Worm (Caenorhabditis elegans): ENCODE measurements around the gene zig-10.
A peak's percentile ranks its signal among the peaks of the same experiment; 100 is the strongest.

zig-10 gene

DNA sequence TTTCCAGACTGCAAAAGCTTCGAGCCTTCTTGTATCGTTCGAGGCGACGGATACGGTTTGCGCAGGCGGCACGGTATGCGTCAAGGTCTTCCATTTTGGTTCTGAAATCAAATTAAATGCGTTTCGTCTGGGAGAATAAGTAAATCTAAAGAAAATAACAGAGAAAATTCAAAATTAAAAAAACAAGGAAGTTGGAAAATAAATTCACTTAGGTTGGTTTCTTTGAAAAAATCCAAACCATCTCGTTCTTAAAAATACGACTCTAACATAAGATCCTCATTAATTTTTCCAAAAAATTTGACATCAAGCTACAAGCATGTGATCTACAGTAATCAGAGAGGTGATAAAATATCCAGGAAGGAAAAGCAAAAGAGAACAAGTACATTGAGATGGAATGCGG lies 11.7 kb downstream of the zig-10 start, which contains the start of gene T25D10.4:
TSS of gene T25D10.4 (minus strand) at position 101 of the 400 bp plus-strand sequence.
- TF ChIP-seq pqm-1 (tag; optimal IDR thresholded peaks at IDR 0.05) (no peak), unc-62 (GFP tag; optimal IDR thresholded peaks at IDR 0.05 in 1 of 2) (peak in 1 of 2 experiments; percentile 31), unc-62 (tag; optimal IDR thresholded peaks at IDR 0.05) (no peak)

DNA sequence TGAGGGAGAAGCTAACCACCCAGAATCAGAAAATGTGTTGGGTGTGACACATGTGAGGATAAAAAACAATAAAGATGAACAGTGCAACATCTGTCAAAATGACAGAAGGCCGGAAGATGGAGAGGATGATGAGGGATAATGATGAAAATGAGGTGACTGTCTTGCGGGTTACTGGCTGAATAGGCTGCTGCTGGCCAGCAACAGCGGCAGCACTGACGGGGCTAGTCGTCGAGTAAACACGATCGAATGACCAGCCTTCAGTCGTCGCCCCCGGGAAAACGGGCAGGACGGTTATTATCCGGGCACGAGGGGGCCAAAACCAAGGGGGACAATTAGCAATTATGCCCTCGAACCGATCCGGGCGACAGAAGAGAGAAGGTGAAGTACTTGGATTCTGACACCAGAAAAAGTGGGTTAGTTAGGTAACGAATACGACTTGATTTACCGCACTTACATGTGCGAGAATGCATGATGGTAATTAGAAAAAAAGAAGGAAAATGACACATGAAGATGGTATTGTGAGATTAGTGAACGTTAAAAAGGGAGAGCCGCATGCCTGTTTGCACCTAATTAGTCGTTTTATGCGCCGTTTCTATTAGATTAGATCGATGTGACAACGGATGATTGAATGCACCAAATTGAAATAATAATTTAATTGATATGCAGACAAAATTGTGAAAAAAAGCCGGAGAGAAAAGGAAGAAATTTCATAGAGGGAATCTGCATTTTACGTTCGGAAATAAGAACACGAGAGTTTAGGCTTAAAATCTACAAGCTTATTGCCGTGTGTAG lies 13.3 kb downstream of the zig-10 start:
- no peak for TF ChIP-seq sdz-12 (GFP tag; optimal IDR thresholded peaks at IDR 0.05)
- peak in 1 of 2 experiments; percentile 83 for TF ChIP-seq unc-62 (GFP tag; optimal IDR thresholded peaks at IDR 0.05 in 1 of 2)
- TF ChIP-seq unc-62 (tag; optimal IDR thresholded peaks at IDR 0.05) = no peak
- no peak for TF ChIP-seq nhr-102 (tag; optimal IDR thresholded peaks at IDR 0.05)
- no peak for TF ChIP-seq lin-15B (tag; optimal IDR thresholded peaks at IDR 0.05)
- TF ChIP-seq jun-1 (tag; optimal IDR thresholded peaks at IDR 0.05) = no peak
- no peak for TF ChIP-seq ceh-62 (tag; optimal IDR thresholded peaks at IDR 0.05)
- peak; percentile 36 for TF ChIP-seq mxl-3 (GFP tag; optimal IDR thresholded peaks at IDR 0.05)
- no peak for TF ChIP-seq dve-1 (tag; optimal IDR thresholded peaks at IDR 0.05; ENCODE audit: insufficient read depth)
- TF ChIP-seq aha-1 (tag) = peak; percentile 94
- no peak for TF ChIP-seq hlh-30 (tag; optimal IDR thresholded peaks at IDR 0.05; ENCODE audit: insufficient read depth)
- TF ChIP-seq lim-7 (GFP tag; IDR thresholded peaks at IDR 0.05) = no peak
- no peak for TF ChIP-seq nhr-28 (tag; optimal IDR thresholded peaks at IDR 0.05)

ce11 chrII:6413788-6414187 lies 15.3 kb downstream of the zig-10 start:
- TF ChIP-seq mxl-2 (GFP tag; conservative IDR thresholded peaks at IDR 0.05) (no peak), ces-1 (GFP tag; optimal IDR thresholded peaks at IDR 0.05) (no peak), nhr-41 (GFP tag; IDR thresholded peaks at IDR 0.05) (0 out of 2 replicates have a peak, but pooled peaks have one; percentile 28), daf-16 (GFP tag; optimal IDR thresholded peaks at IDR 0.05) (peak in 1 of 2 experiments; percentile 32), daf-16 (tag; optimal IDR thresholded peaks at IDR 0.05) (peak; percentile 78), mdl-1 (tag; optimal IDR thresholded peaks at IDR 0.05) (peak in 1 of 2 experiments; percentile 63), nhr-6 (tag; optimal IDR thresholded peaks at IDR 0.05) (peak; percentile 32), nhr-77 (tag; optimal IDR thresholded peaks at IDR 0.05) (peak; percentile 85), lin-15B (tag; optimal IDR thresholded peaks at IDR 0.05) (no peak), nhr-25 (tag; optimal IDR thresholded peaks at IDR 0.05; ENCODE audit: borderline replicate concordance, insufficient read depth) (no peak), F26F4.8 (GFP tag; conservative IDR thresholded peaks at IDR 0.05) (no peak), php-3 (GFP tag; IDR thresholded peaks at IDR 0.05) (peak; percentile 87), saeg-2 (GFP tag; IDR thresholded peaks at IDR 0.05) (0 out of 2 replicates have a peak, but pooled peaks have one; percentile 15), T20F7.1 (GFP tag; optimal IDR thresholded peaks at IDR 0.05) (peak; percentile 52), nhr-28 (tag; optimal IDR thresholded peaks at IDR 0.05) (peak; percentile 77), nhr-102 (tag; optimal IDR thresholded peaks at IDR 0.05) (peak; percentile 51), ceh-20 (GFP tag; IDR thresholded peaks at IDR 0.05) (peak; percentile 51; the same call in 1 of the 2 replicates), dmd-6 (GFP tag; IDR thresholded peaks at IDR 0.05) (peak; percentile 85), mxl-3 (GFP tag; optimal IDR thresholded peaks at IDR 0.05) (peak; percentile 80), pqm-1 (tag; optimal IDR thresholded peaks at IDR 0.05) (peak; percentile 93), zfp-2 (tag; optimal IDR thresholded peaks at IDR 0.05) (no peak), tra-1 (GFP tag; IDR thresholded peaks at IDR 0.05) (0 out of 2 replicates have a peak, but pooled peaks have one; percentile 17), hlh-30 (tag; optimal IDR thresholded peaks at IDR 0.05; ENCODE audit: insufficient read depth) (peak; percentile 24), sdz-12 (GFP tag; optimal IDR thresholded peaks at IDR 0.05) (no peak), dve-1 (tag; optimal IDR thresholded peaks at IDR 0.05; ENCODE audit: insufficient read depth) (peak; percentile 89), unc-62 (GFP tag; optimal IDR thresholded peaks at IDR 0.05 in 1 of 2) (peak; percentile 37 to 62), unc-62 (tag; optimal IDR thresholded peaks at IDR 0.05) (no peak), zip-2 (tag; optimal IDR thresholded peaks at IDR 0.05) (peak; percentile 22), nhr-48 (tag; optimal IDR thresholded peaks at IDR 0.05) (peak; percentile 48), ceh-32 (tag; optimal IDR thresholded peaks at IDR 0.05; ENCODE audit: poor library complexity) (no peak), mep-1 (tag; optimal IDR thresholded peaks at IDR 0.05) (peak; percentile 17), hlh-11 (tag; optimal IDR thresholded peaks at IDR 0.05) (peak; percentile 86)
